Worm (Caenorhabditis elegans) whole organism, L4 larva: ENCODE measurements around the gene Y47D7A.17.

Source experiments
- ZK546.5 ChIP-seq, 2 experiments: sonication (generic microtip); optimal IDR thresholded peaks; 2 replicates each; lab custom pipeline; 2017; ENCODE audit warnings: missing biosample characterization in 2 of 2, missing genetic modification characterization in 2 of 2
- ceh-44 ChIP-seq: fragments of 200-800 bp; sonication (Bioruptor generic); IDR thresholded peaks from 2 replicates; pipeline ENCODE4 v1.3.6; 2022; ENCODE audit warnings: missing genetic modification reagents, missing genetic modification characterization, missing compliant biosample characterization
- dmd-9 ChIP-seq: fragments of 200-800 bp; sonication (Bioruptor generic); IDR thresholded peaks from 2 replicates; pipeline ENCODE4 v1.3.6; 2022; ENCODE audit warnings: missing genetic modification reagents, missing genetic modification characterization, missing compliant biosample characterization
- fos-1 ChIP-seq: fragments of 150-350 bp; optimal IDR thresholded peaks from 2 replicates; lab custom pipeline; 2014; ENCODE audit warnings: missing biosample characterization, missing genetic modification characterization
- nhr-11 ChIP-seq: fragments of 150-350 bp; optimal IDR thresholded peaks from 2 replicates; lab custom pipeline; 2014; ENCODE audit warnings: missing biosample characterization, missing genetic modification characterization
- nhr-42 ChIP-seq: fragments of 200-800 bp; sonication (Bioruptor generic); IDR thresholded peaks from 2 replicates; pipeline ENCODE4 v1.3.6; 2022; ENCODE audit warnings: missing genetic modification characterization, missing compliant biosample characterization
- unc-130 ChIP-seq: sonication (generic microtip); optimal IDR thresholded peaks from 2 replicates; lab custom pipeline; 2016; ENCODE audit warnings: missing genetic modification reagents, missing genetic modification characterization, missing compliant biosample characterization

DNA sequence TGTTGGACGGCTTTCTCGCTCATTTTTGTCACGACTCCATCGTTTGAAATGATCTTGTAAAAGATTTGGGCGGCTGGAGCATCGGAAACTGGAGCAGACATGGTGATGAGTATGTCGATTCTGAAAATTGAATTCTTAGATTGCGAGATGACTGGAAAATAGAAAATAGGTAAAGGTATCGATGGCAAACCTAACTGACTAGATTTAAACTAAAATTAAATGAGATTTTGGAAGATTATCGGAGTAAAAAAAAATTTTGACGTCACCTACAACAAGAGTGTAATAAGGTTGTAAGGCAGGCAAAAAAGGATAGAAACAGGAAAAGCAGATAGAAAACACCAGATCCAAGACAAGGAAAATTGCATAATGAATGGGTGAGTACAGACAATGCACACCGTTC, 9.9 kb upstream of the Y47D7A.17 start, which contains the start of gene skr-14:
- TF ChIP-seq dmd-9 (GFP tag; lab: Robert Waterston, UW) (no peak), fos-1 (tag; lab: Kevin White, UChicago) (no peak), ceh-44 (no peak), nhr-42 (GFP tag; lab: Robert Waterston, UW) (no peak), nhr-11 (tag; lab: Kevin White, UChicago) (no peak), unc-130 (no peak), ZK546.5 (tag; optimal IDR thresholded peaks at IDR 0.05; lab: Kevin White, UChicago) (no peak)
